ENCODE assay signal across 4 fruit fly cellular contexts in the genomic region with DNA sequence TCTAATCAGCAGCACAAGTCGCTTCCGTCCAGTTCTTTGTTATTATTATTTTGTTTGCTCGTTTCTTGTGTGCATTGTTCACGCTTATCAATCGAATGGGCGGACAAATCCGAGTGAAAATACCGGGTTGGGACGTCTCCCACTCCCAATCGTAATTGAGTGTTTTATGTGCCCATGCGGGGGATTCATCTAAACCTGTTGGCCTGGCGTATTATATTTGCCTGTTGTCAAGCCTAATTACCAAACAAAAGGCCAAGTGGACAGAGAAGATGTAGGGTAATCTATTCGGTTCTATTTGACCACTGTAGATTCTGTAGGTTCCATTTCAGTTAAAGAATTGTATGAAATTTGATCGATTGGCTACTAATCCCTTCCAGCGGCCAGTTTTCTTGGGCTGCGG.
TF ChIP-seq lines count a peak whose summit lies in the region.

No protein-coding gene starts in this region.

- TF ChIP-seq CTCF in whole organism, embryonic (GFP tag; optimal IDR thresholded peaks at IDR 0.05; lab: Kevin White, UChicago): no peak

TF ChIP-seq in whole organism, embryonic, 481 proteins besides CTCF, POLR2A, EP300 and RAD21 (continues in another document):
- TF ChIP-seq gem (tag; optimal IDR thresholded peaks at IDR 0.05; lab: Kevin White, UChicago): no peak
- no peak for TF ChIP-seq CoRest (tag; optimal IDR thresholded peaks at IDR 0.05; lab: Kevin White, UChicago)
- TF ChIP-seq grau (tag; optimal IDR thresholded peaks at IDR 0.05; lab: Kevin White, UChicago): no peak
- TF ChIP-seq gce (GFP tag; IDR thresholded peaks at IDR 0.05; lab: Robert Waterston, UW): no peak
- TF ChIP-seq sens (GFP tag; lab: Kevin White, UChicago): peak; percentile 56
- TF ChIP-seq CG7963 (GFP tag; IDR thresholded peaks at IDR 0.05; lab: Robert Waterston, UW; ENCODE audit: partially characterized antibody): no peak
- no peak for TF ChIP-seq Hr39 (optimal IDR thresholded peaks at IDR 0.05; lab: Kevin White, UChicago)
- no peak for TF ChIP-seq usp (GFP tag; optimal IDR thresholded peaks at IDR 0.05; lab: Kevin White, UChicago)
- TF ChIP-seq fd102C (GFP tag; optimal IDR thresholded peaks at IDR 0.05; lab: Kevin White, UChicago): no peak
- TF ChIP-seq kay (GFP tag; optimal IDR thresholded peaks at IDR 0.05; lab: Kevin White, UChicago): no peak
- TF ChIP-seq Sox102F (GFP tag; optimal IDR thresholded peaks at IDR 0.05; lab: Kevin White, UChicago): no peak
- TF ChIP-seq lab (GFP tag; optimal IDR thresholded peaks at IDR 0.05; lab: Kevin White, UChicago): peak; percentile 44
- no peak for TF ChIP-seq Sry-β (GFP tag; optimal IDR thresholded peaks at IDR 0.05; lab: Kevin White, UChicago)
- no peak for TF ChIP-seq ro (GFP tag; IDR thresholded peaks at IDR 0.05; lab: Robert Waterston, UW)
- TF ChIP-seq br (optimal IDR thresholded peaks at IDR 0.05; lab: Kevin White, UChicago): no peak
- TF ChIP-seq Rx (GFP tag; IDR thresholded peaks at IDR 0.05; lab: Robert Waterston, UW): no peak
- no peak for TF ChIP-seq CG17829 (tag; optimal IDR thresholded peaks at IDR 0.05; lab: Kevin White, UChicago)
- TF ChIP-seq CG10979 (tag; optimal IDR thresholded peaks at IDR 0.05; lab: Kevin White, UChicago): no peak
- TF ChIP-seq CG6765 (GFP tag; optimal IDR thresholded peaks at IDR 0.05; lab: Kevin White, UChicago): no peak
- TF ChIP-seq twi (tag; optimal IDR thresholded peaks at IDR 0.05; lab: Kevin White, UChicago): no peak
- no peak for TF ChIP-seq H15 (GFP tag; IDR thresholded peaks at IDR 0.05; lab: Robert Waterston, UW)
- TF ChIP-seq CG34422 (GFP tag; IDR thresholded peaks at IDR 0.05; lab: Robert Waterston, UW): 0 out of 3 replicates have a peak, but pooled peaks have one; percentile 15
- TF ChIP-seq CG10543 (GFP tag; optimal IDR thresholded peaks at IDR 0.05; lab: Kevin White, UChicago): no peak

TF ChIP-seq in whole organism, prepupa, 60 proteins besides CTCF, POLR2A, EP300 and RAD21:
- TF ChIP-seq CG6276 (GFP tag; optimal IDR thresholded peaks at IDR 0.05; lab: Kevin White, UChicago) (no peak), Sox14 (GFP tag; optimal IDR thresholded peaks at IDR 0.05; lab: Kevin White, UChicago) (peak; percentile 24), eg (GFP tag; IDR thresholded peaks at IDR 0.05; lab: Robert Waterston, UW) (0 out of 3 replicates have a peak, but pooled peaks have one; percentile 35), CG31627 (GFP tag; optimal IDR thresholded peaks at IDR 0.05; lab: Kevin White, UChicago) (no peak), Lpt (GFP tag; optimal IDR thresholded peaks at IDR 0.05; lab: Kevin White, UChicago) (no peak)
TF ChIP-seq in whole organism, prepupa: peak in this region for 2.

TF ChIP-seq in whole organism, pupa, 21 proteins besides CTCF, POLR2A, EP300 and RAD21:
- 0 out of 3 replicates have a peak, but pooled peaks have one; percentile 2 for TF ChIP-seq fd96Ca (GFP tag; IDR thresholded peaks at IDR 0.05; lab: Robert Waterston, UW)
- no peak for TF ChIP-seq CG8159 (tag; optimal IDR thresholded peaks at IDR 0.05; lab: Kevin White, UChicago)

TF ChIP-seq in whole organism, wandering third instar larva, 38 proteins besides CTCF, POLR2A, EP300 and RAD21:
- TF ChIP-seq Hr83 (GFP tag; optimal IDR thresholded peaks at IDR 0.05; lab: Kevin White, UChicago; ENCODE audit: poor library complexity, severe bottlenecking) (peak; percentile 1), sv (GFP tag; optimal IDR thresholded peaks at IDR 0.05; lab: Kevin White, UChicago) (no peak)
